Worm (Caenorhabditis elegans): ENCODE measurements around the gene ZK742.4.

The ZK742.4 gene

ce11 chrV:7820270-7820669 is 8.7 kb upstream of the ZK742.4 start, which contains the start of gene lbp-4 (continued):
- TF ChIP-seq ets-5 (GFP tag; IDR thresholded peaks at IDR 0.05) (no peak), rnt-1 (tag; optimal IDR thresholded peaks at IDR 0.05) (peak; percentile 49), ama-1 (optimal IDR thresholded peaks at IDR 0.05) (no peak), nhr-47 (tag; optimal IDR thresholded peaks at IDR 0.05) (peak; percentile 36), mab-9 (GFP tag; IDR thresholded peaks at IDR 0.05) (no peak), lsy-2 (tag; optimal IDR thresholded peaks at IDR 0.05) (peak; percentile 1 to 81), dpl-1 (GFP tag; optimal IDR thresholded peaks at IDR 0.05) (peak in 2 of 3 experiments; percentile 19 to 50), vab-15 (tag; optimal IDR thresholded peaks at IDR 0.05) (peak; percentile 86), unc-30 (tag; optimal IDR thresholded peaks at IDR 0.05) (no peak), ceh-63 (GFP tag; optimal IDR thresholded peaks at IDR 0.05) (no peak), ceh-90 (tag; optimal IDR thresholded peaks at IDR 0.05) (no peak), ztf-11 (tag; optimal IDR thresholded peaks at IDR 0.05) (peak in 1 of 2 experiments; percentile 33), swsn-7 (tag; optimal IDR thresholded peaks at IDR 0.05) (peak; percentile 23), sox-4 (tag; optimal IDR thresholded peaks at IDR 0.05) (no peak), pag-3 (tag; optimal IDR thresholded peaks at IDR 0.05; ENCODE audit: borderline replicate concordance, insufficient read depth) (peak; percentile 25), grh-1 (GFP tag; IDR thresholded peaks at IDR 0.05) (no peak), ztf-4 (tag; optimal IDR thresholded peaks at IDR 0.05) (no peak), F16B12.6 (tag; optimal IDR thresholded peaks at IDR 0.05) (peak; percentile 3), ceh-88 (GFP tag; IDR thresholded peaks at IDR 0.05) (no peak), aly-2 (tag; optimal IDR thresholded peaks at IDR 0.05) (no peak)

ce11 chrV:7819585-7819984 is 8.0 kb upstream of the ZK742.4 start:
- TF ChIP-seq nhr-237 (tag; optimal IDR thresholded peaks at IDR 0.05) (no peak), ceh-82 (tag; optimal IDR thresholded peaks at IDR 0.05) (peak in 1 of 3 experiments; percentile 16), nhr-84 (tag; optimal IDR thresholded peaks at IDR 0.05) (no peak), fkh-10 (GFP tag; optimal IDR thresholded peaks at IDR 0.05) (peak; percentile 68), fkh-8 (tag; optimal IDR thresholded peaks at IDR 0.05) (peak; percentile 9), nhr-71 (tag; optimal IDR thresholded peaks at IDR 0.05) (peak; percentile 3), zag-1 (tag; optimal IDR thresholded peaks at IDR 0.05) (no peak), lin-14 (GFP tag; optimal IDR thresholded peaks at IDR 0.05) (peak; percentile 82)

- no peak for TF ChIP-seq C16A3.4 (tag; optimal IDR thresholded peaks at IDR 0.05)
- no peak for TF ChIP-seq ets-5 (GFP tag; IDR thresholded peaks at IDR 0.05)
- TF ChIP-seq mdl-1 (tag; optimal IDR thresholded peaks at IDR 0.05), result no peak
- no peak for TF ChIP-seq unc-30 (tag; optimal IDR thresholded peaks at IDR 0.05)
- TF ChIP-seq ces-1 (GFP tag; optimal IDR thresholded peaks at IDR 0.05), result peak; percentile 22
- peak; percentile 66 for TF ChIP-seq lin-14 (GFP tag; optimal IDR thresholded peaks at IDR 0.05)
- no peak for TF ChIP-seq fos-1 (tag; optimal IDR thresholded peaks at IDR 0.05)
- peak; percentile 51 for TF ChIP-seq fkh-10 (GFP tag; optimal IDR thresholded peaks at IDR 0.05)
- TF ChIP-seq zag-1 (tag; optimal IDR thresholded peaks at IDR 0.05), result no peak
Observed at ce11 chrV:7816486-7816885, 4.9 kb upstream of the ZK742.4 start.

- TF ChIP-seq jun-1 (tag; optimal IDR thresholded peaks at IDR 0.05) (no peak), mef-2 (tag; optimal IDR thresholded peaks at IDR 0.05) (no peak), C34B4.2 (tag; optimal IDR thresholded peaks at IDR 0.05) (no peak), lsy-2 (tag; optimal IDR thresholded peaks at IDR 0.05) (no peak), nhr-76 (tag; optimal IDR thresholded peaks at IDR 0.05) (no peak), lin-35 (GFP tag; optimal IDR thresholded peaks at IDR 0.05) (no peak), nhr-28 (tag; optimal IDR thresholded peaks at IDR 0.05) (no peak), fkh-4 (tag; optimal IDR thresholded peaks at IDR 0.05; ENCODE audit: borderline replicate concordance) (no peak), snpc-4 (tag; optimal IDR thresholded peaks at IDR 0.05) (no peak), lin-39 (tag; optimal IDR thresholded peaks at IDR 0.05) (no peak), fkh-10 (GFP tag; optimal IDR thresholded peaks at IDR 0.05) (no peak), pqm-1 (tag; optimal IDR thresholded peaks at IDR 0.05) (no peak), mab-9 (GFP tag; IDR thresholded peaks at IDR 0.05) (no peak), lir-3 (tag; optimal IDR thresholded peaks at IDR 0.05; ENCODE audit: poor library complexity) (no peak), efl-1 (optimal IDR thresholded peaks at IDR 0.05) (no peak), efl-1 (GFP tag; optimal IDR thresholded peaks at IDR 0.05 in 1 of 2) (no peak), ztf-11 (tag; optimal IDR thresholded peaks at IDR 0.05) (no peak), nhr-84 (tag; optimal IDR thresholded peaks at IDR 0.05) (no peak), alr-1 (tag; optimal IDR thresholded peaks at IDR 0.05; ENCODE audit: borderline replicate concordance) (no peak), dpl-1 (GFP tag; optimal IDR thresholded peaks at IDR 0.05) (no peak), nhr-47 (tag; optimal IDR thresholded peaks at IDR 0.05) (no peak)
Observed at ce11 chrV:7814601-7815000, 3.0 kb upstream of the ZK742.4 start, which contains the start of gene ZK742.6. ZK742.6 (minus strand) TSS chrV:7814942.
